Worm (Caenorhabditis elegans) whole organism, late embryonic: Measurements from ENCODE around the gene vps-37.

ENCODE experiments used
- ets-4 ChIP-seq: sonication (generic microtip); optimal IDR thresholded peaks from 2 replicates; lab custom pipeline; 2016; ENCODE audit warnings: missing genetic modification characterization, missing compliant biosample characterization
- hlh-6 ChIP-seq: sonication (generic microtip); optimal IDR thresholded peaks from 2 replicates; lab custom pipeline; 2016; ENCODE audit warnings: missing genotype, missing genetic modification characterization, missing compliant biosample characterization
- pha-2 ChIP-seq: sonication (generic microtip); optimal IDR thresholded peaks from 2 replicates; lab custom pipeline; 2017; ENCODE audit warnings: mild to moderate bottlenecking, missing genetic modification characterization, missing compliant biosample characterization
- pha-4 ChIP-seq: fragments of 150-350 bp; optimal IDR thresholded peaks from 2 replicates; lab custom pipeline; 2018; ENCODE audit warnings: missing biosample characterization, missing genetic modification reagents, missing genetic modification characterization

DNA sequence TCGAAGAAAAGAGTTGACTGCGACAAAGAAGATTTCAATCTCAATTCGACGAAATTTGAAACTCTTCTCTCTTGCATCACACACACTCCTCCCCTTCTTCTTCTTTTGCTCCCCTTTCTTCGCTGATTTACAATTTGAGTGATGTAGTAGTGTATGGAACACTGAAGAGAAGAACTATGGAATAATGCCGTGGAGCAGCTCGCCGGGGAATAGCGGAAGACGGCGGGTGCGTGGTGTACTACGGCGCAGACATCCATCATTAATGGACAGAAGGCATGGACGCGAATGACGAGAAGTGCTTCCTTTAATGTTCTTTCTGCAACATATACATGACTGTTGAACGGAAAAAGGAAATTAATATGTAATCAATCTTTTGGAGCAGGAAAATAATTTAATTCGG, 9.6 kb upstream of the vps-37 start:
- TF ChIP-seq pha-4 (tag; lab: Kevin White, UChicago) (no peak), pha-2 (tag; lab: Kevin White, UChicago) (no peak), ets-4 (tag; lab: Kevin White, UChicago) (no peak), hlh-6 (tag; lab: Kevin White, UChicago) (no peak)
